Worm (Caenorhabditis elegans) whole organism, L3 larva: ENCODE results near the gene T04C12.8.

ENCODE experiments used
- daf-12 ChIP-seq: fragments of 150-350 bp; optimal IDR thresholded peaks from 2 replicates; lab custom pipeline; 2014; ENCODE audit warnings: missing biosample characterization, missing genetic modification reagents, missing genetic modification characterization
- egl-27 ChIP-seq: sonication (generic microtip); optimal IDR thresholded peaks from 4 replicates; lab custom pipeline; 2017; ENCODE audit warnings: missing biosample characterization, missing genetic modification reagents, missing genetic modification characterization
- fos-1 ChIP-seq: fragments of 150-350 bp; optimal IDR thresholded peaks from 2 replicates; lab custom pipeline; 2014; ENCODE audit warnings: missing biosample characterization, missing genetic modification characterization
- lin-15B ChIP-seq: fragments of 150-350 bp; optimal IDR thresholded peaks from 2 replicates; lab custom pipeline; 2014; ENCODE audit warnings: missing biosample characterization, missing genetic modification characterization
- lin-39 ChIP-seq: fragments of 150-350 bp; optimal IDR thresholded peaks from 2 replicates; lab custom pipeline; 2018; ENCODE audit warnings: missing biosample characterization, missing genetic modification reagents, missing genetic modification characterization
- lsy-12 ChIP-seq: sonication (generic microtip); optimal IDR thresholded peaks from 2 replicates; lab custom pipeline; 2016; ENCODE audit warnings: mild to moderate bottlenecking, missing genetic modification characterization, missing compliant biosample characterization
- mdl-1 ChIP-seq: fragments of 150-350 bp; optimal IDR thresholded peaks from 2 replicates; lab custom pipeline; 2014; ENCODE audit warnings: missing biosample characterization, missing genetic modification characterization
- nhr-23 ChIP-seq: fragments of 150-350 bp; optimal IDR thresholded peaks from 2 replicates; lab custom pipeline; 2014; ENCODE audit warnings: missing biosample characterization, missing genetic modification reagents, missing genetic modification characterization
- nhr-76 ChIP-seq: fragments of 150-350 bp; sonication (generic microtip); optimal IDR thresholded peaks from 5 replicates; lab custom pipeline; 2014; ENCODE audit warnings: missing biosample characterization, missing genetic modification characterization
- skn-1 ChIP-seq: fragments of 150-350 bp; optimal IDR thresholded peaks from 2 replicates; lab custom pipeline; 2014; ENCODE audit warnings: missing biosample characterization, missing genetic modification characterization
- snpc-4 ChIP-seq: fragments of 150-350 bp; optimal IDR thresholded peaks from 2 replicates; lab custom pipeline; 2014; ENCODE audit warnings: missing biosample characterization, missing genetic modification characterization
- tbx-2 ChIP-seq: sonication (generic microtip); optimal IDR thresholded peaks from 2 replicates; lab custom pipeline; 2016; ENCODE audit warnings: mild to moderate bottlenecking, missing genetic modification characterization, missing compliant biosample characterization
- ztf-11 ChIP-seq: fragments of 150-350 bp; optimal IDR thresholded peaks from 2 replicates; lab custom pipeline; 2014; ENCODE audit warnings: missing biosample characterization, missing genetic modification characterization
- ztf-4 ChIP-seq: fragments of 150-350 bp; optimal IDR thresholded peaks from 2 replicates; lab custom pipeline; 2014; ENCODE audit warnings: missing biosample characterization, missing genetic modification characterization

DNA sequence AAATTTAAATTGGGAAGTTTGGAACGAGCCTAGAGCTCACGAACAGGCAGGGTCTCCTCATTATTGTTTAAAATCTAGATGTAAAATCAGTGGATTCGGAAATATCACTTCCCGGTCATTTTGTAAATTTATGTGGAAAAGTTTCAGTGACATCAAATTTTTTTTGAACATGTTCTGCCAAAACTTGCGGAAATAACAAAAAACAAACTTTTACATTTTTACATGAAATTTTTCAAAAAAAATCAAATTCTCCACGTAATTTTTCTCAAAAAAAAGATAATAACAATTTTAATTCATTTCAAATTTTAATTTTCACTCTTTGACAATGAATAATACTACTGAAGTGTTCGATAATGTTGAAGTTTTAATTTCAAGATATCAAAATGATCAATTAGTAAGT, 27.7 kb downstream of the T04C12.8 start, which contains the start of gene C45B11.5:
- TF ChIP-seq tbx-2 (tag; lab: Kevin White, UChicago) = no peak
- no peak for TF ChIP-seq snpc-4
- TF ChIP-seq ztf-11 = no peak
- no peak for TF ChIP-seq nhr-76 (tag; lab: Kevin White, UChicago)
- TF ChIP-seq lin-15B (tag; lab: Kevin White, UChicago) = no peak
- no peak for TF ChIP-seq mdl-1 (tag; lab: Kevin White, UChicago)
- TF ChIP-seq ztf-4 (tag; lab: Kevin White, UChicago) = no peak
- TF ChIP-seq fos-1 (tag; lab: Kevin White, UChicago) = no peak
- TF ChIP-seq daf-12 (tag; lab: Kevin White, UChicago) = no peak
- TF ChIP-seq nhr-23 = no peak
- TF ChIP-seq skn-1 = no peak
- no peak for TF ChIP-seq lin-39 (tag; lab: Kevin White, UChicago)
- TF ChIP-seq egl-27 (tag; lab: Kevin White, UChicago) = no peak
- TF ChIP-seq lsy-12 (tag; lab: Kevin White, UChicago) = no peak
